Fruit fly (Drosophila melanogaster) whole organism, larva: ENCODE data around the gene up.

Experiments used
- noc ChIP-seq: fragments of 200-800 bp; sonication (Bioruptor generic); optimal IDR thresholded peaks from 3 replicates; lab custom pipeline; 2019; ENCODE audit warnings: missing biosample characterization, mild to moderate bottlenecking, missing genetic modification characterization, moderate library complexity

The up gene

dm6 chrX:13602071-13602858 lies at the start of gene up:
Gene up (minus strand): TSS chrX:13602578.
- no peak for TF ChIP-seq noc (tag; lab: Kevin White, UChicago)

- TF ChIP-seq noc (tag; lab: Kevin White, UChicago): no peak
These were observed 48.8 kb upstream of the up start for dm6 chrX:13651170-13651569.

DNA sequence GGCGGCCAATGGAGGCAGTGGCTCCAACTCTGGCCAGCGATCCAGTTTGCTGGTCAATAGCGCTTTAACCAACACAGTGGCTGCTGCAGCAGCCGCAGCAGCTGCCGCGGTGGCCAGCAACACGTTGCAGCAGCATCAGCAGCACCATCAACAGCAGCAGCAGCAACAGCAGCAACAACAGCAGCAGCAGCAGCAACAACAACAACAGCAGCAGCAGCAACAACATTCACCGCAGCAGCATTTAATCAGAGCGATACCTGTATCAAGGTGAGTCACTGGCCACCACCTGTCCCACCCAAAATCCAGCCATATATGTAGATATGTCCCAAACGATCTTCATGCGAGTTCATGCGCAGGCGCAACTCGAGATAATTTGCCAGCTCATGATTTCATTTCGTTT lies 47.4 kb upstream of the up start:
- no peak for TF ChIP-seq noc (tag; lab: Kevin White, UChicago)

DNA sequence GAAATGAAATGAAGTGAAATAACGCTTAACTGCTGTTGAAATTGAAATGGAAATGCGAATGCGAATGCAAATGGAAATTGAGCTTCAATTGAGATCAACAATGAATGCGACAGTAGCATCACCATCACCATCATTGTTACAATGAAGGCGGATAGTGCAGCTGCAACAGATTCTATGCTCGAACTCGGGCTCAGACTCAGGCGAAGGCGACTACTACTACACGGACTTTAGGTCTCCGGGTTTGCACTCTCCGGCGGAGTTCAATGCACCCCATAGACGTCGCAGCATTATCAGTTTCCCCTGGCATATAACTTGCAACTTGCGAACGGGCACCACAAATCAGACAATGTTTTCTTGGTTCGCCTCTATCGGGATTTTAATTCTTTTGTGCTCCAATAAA lies 46.4 kb upstream of the up start:
- TF ChIP-seq noc (tag; lab: Kevin White, UChicago): no peak

- TF ChIP-seq noc (tag; lab: Kevin White, UChicago): no peak
These were observed 43.8 kb upstream of the up start for dm6 chrX:13646175-13646574.

DNA sequence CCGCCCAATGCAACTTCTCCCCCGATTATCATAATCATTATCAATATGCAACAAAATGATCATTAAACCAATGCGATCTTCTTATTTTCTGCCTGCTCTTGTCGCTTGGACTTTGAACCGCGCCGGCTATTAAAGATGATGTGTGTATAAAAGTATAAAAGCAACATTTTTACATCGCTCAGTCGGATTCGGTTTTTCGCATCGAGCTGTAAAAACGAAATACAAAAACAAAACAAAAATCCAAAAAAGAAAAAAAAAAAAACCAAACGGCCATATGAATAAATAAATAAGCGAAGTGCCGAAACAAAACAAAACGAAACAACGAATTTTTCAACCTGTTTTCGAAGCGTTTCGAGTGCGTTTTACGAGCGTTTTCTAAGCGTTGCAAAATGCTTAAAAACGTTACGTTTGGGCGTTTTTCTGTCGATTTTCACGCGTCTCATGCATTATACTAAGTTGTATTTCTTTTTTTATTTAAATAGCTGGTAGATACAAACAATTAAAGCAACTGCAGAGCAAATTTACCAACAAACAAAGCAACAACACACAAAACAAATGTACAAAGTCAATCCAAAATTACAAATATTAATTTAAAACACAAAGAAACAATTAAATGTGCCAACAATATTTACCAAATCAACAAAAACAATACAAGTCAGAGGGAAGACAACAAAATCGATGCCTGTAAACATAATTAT lies 42.5 kb upstream of the up start:
- TF ChIP-seq noc (tag; lab: Kevin White, UChicago): no peak

DNA sequence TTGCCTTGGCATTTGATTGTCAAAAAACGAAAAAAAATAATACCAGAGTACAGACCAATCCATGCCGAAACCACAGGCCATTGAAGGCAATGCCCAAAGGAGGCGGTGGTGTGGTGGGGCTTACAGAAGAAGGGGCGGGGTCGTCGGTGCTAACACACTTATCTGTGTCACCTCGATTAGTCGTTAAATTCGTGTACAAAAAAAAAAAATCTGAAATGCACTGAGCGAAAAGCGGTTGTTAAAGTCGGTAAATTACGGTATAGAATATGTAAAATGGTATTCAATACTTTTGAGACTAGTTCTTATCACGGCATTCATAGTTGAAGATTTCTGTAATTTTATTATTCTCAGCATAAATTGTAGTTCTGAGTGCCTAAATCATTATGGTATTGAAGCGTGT lies 41.6 kb upstream of the up start:
- TF ChIP-seq noc (tag; lab: Kevin White, UChicago): no peak

- TF ChIP-seq noc (tag; lab: Kevin White, UChicago): no peak
These were observed 39.7 kb upstream of the up start for dm6 chrX:13641891-13642617.

- TF ChIP-seq noc (tag; lab: Kevin White, UChicago): peak; percentile 93
These were observed 38.9 kb upstream of the up start for dm6 chrX:13641115-13641890.

DNA sequence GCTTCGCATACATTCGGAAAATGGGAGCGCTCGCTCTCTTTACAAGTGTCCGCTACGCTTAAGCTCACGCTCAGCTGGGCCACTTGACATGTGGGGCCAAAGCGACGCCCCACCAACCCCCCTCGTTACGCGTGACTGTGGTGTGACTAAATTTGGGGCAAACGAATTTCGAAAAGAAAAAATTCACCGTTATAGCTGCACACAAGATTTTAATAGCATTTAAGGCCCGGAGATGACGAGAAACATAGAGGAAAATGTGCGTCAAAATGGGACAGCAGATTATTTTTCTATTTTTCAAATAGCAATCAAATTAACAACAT lies 38.3 kb upstream of the up start:
- no peak for TF ChIP-seq noc (tag; lab: Kevin White, UChicago)

DNA sequence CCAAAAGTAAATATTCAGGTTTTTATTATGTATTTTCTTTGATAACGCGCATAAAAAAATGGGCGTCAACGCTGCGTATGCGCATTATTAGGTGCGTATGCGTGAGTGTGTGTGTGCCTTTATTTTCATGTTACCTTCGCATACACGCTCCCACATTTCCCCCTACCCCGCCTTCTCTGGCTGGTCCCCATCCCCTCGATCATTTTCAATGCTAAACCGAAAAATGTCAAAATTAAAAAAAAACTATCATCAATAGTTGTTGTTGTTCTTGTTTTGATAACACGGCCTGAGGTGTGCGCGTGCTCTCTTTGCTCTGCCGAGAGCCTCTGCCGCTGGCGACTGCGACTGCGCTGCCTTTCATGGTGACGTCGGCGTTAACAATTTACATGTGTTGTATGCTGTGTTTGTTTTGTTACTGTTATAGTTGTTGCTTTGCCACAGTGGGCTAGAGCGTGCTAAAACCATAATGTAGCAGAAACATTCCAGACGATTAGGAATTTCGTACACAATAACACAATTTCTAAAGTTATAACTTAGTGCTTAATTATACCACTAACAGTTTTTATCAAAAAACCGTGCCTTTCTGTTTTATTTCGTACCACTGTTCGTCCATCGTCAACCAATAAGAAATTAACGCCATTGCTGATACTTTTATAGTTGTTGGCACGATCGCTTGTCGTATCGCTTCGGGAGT lies 37.8 kb upstream of the up start:
- TF ChIP-seq noc (tag; lab: Kevin White, UChicago): peak; percentile 95

DNA sequence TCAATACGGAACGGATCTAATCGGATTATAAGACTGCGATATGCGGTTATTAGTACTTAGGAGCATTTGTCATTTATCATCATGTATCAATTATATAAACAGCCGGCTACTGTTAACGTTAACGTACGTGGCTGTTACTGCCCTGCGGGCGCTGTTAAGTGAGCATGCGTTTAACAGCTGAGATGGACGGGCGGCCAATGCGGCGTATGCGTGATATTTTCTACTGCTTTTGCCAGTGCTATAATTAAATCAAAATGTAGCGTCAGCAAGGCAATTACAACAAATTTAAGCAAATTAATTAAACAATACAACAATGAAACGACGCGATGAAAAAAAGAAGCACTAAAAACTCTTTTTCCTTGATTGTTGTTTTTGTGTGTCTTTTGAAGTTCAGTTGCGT lies 35.2 kb upstream of the up start:
- no peak for TF ChIP-seq noc (tag; lab: Kevin White, UChicago)

- peak; percentile 57 for TF ChIP-seq noc (tag; lab: Kevin White, UChicago)
These were observed 34.4 kb upstream of the up start for dm6 chrX:13636810-13637209.

dm6 chrX:13635000-13635368 lies 32.6 kb upstream of the up start:
- no peak for TF ChIP-seq noc (tag; lab: Kevin White, UChicago)
